Fruit fly (Drosophila melanogaster): ENCODE results near the gene esg.

dm6 chr2L:15364026-15364425 lies 30.4 kb downstream of the esg start:
- TF ChIP-seq CTCF (optimal IDR thresholded peaks at IDR 0.05): no peak
- no peak for TF ChIP-seq CG8478 (optimal IDR thresholded peaks at IDR 0.05)
